Fruit fly (Drosophila melanogaster) whole organism, prepupa: ENCODE measurements around the gene CG15390.

ENCODE experiments used
- CG10669 ChIP-seq: fragments of 200-800 bp; sonication (Bioruptor generic); optimal IDR thresholded peaks from 3 replicates; lab custom pipeline; 2018; ENCODE audit warnings: missing biosample characterization, mild to moderate bottlenecking, missing genetic modification characterization, moderate library complexity
- CG11294 ChIP-seq: fragments of 200-800 bp; sonication (Bioruptor generic); IDR thresholded peaks from 2 replicates; pipeline ENCODE4 v1.3.6; 2022; ENCODE audit warnings: missing biosample characterization, missing genetic modification characterization
- CG11902 ChIP-seq: fragments of 200-800 bp; sonication (Bioruptor generic); optimal IDR thresholded peaks from 3 replicates; lab custom pipeline; 2016; ENCODE audit warnings: missing biosample characterization, missing genetic modification characterization
- CG1621 ChIP-seq: fragments of 200-800 bp; sonication (Bioruptor generic); optimal IDR thresholded peaks from 3 replicates; lab custom pipeline; 2018; ENCODE audit warnings: missing biosample characterization, mild to moderate bottlenecking, missing genetic modification characterization
- CG31627 ChIP-seq: fragments of 200-800 bp; sonication (Bioruptor generic); optimal IDR thresholded peaks from 3 replicates; lab custom pipeline; 2016; ENCODE audit warnings: missing biosample characterization, missing genetic modification characterization
- CG3919 ChIP-seq: fragments of 200-800 bp; sonication (Bioruptor generic); optimal IDR thresholded peaks from 3 replicates; lab custom pipeline; 2016; ENCODE audit warnings: missing biosample characterization, missing genetic modification characterization
- CG6163 ChIP-seq: fragments of 200-800 bp; sonication (Bioruptor generic); IDR thresholded peaks from 3 replicates; pipeline ENCODE4 v1.3.6; 2022; ENCODE audit warnings: missing biosample characterization, missing genetic modification characterization
- CG6276 ChIP-seq: fragments of 200-800 bp; sonication (Bioruptor generic); optimal IDR thresholded peaks from 2 replicates; lab custom pipeline; 2017; ENCODE audit warnings: missing biosample characterization, mild to moderate bottlenecking, missing genetic modification characterization
- CG6792 ChIP-seq: fragments of 200-800 bp; sonication (Bioruptor generic); optimal IDR thresholded peaks from 3 replicates; lab custom pipeline; 2016; ENCODE audit warnings: missing biosample characterization, missing genetic modification characterization
- CG6854 ChIP-seq: fragments of 200-800 bp; sonication (Bioruptor generic); optimal IDR thresholded peaks from 2 replicates; lab custom pipeline; 2017; ENCODE audit warnings: missing biosample characterization, mild to moderate bottlenecking, missing genetic modification characterization
- CG7368 ChIP-seq: fragments of 200-800 bp; sonication (Bioruptor generic); optimal IDR thresholded peaks from 3 replicates; lab custom pipeline; 2016; ENCODE audit warnings: missing biosample characterization, missing genetic modification characterization
- CG8319 ChIP-seq: fragments of 200-800 bp; sonication (Bioruptor generic); optimal IDR thresholded peaks from 3 replicates; lab custom pipeline; 2016; ENCODE audit warnings: missing biosample characterization, missing genetic modification characterization
- CG8632 ChIP-seq: fragments of 200-800 bp; sonication (Bioruptor generic); optimal IDR thresholded peaks from 3 replicates; lab custom pipeline; 2016; ENCODE audit warnings: missing biosample characterization, missing genetic modification characterization
- CG9139 ChIP-seq: fragments of 200-800 bp; sonication (Bioruptor generic); optimal IDR thresholded peaks from 3 replicates; lab custom pipeline; 2017; ENCODE audit warnings: missing biosample characterization, mild to moderate bottlenecking, missing genetic modification characterization
- Eip75B ChIP-seq: fragments of 200-800 bp; sonication (Bioruptor generic); optimal IDR thresholded peaks from 3 replicates; lab custom pipeline; 2016; ENCODE audit warnings: missing biosample characterization, missing genetic modification characterization
- Eip78C ChIP-seq: fragments of 200-800 bp; sonication (Bioruptor generic); peaks from one replicate; lab custom pipeline; 2016; ENCODE audit warnings: missing biosample characterization, missing genetic modification characterization
- Ets21C ChIP-seq: fragments of 200-800 bp; sonication (Bioruptor generic); optimal IDR thresholded peaks from 3 replicates; lab custom pipeline; 2016; ENCODE audit warnings: missing biosample characterization, missing genetic modification characterization
- Ets96B ChIP-seq: fragments of 200-800 bp; optimal IDR thresholded peaks from 2 replicates; lab custom pipeline; 2019; ENCODE audit warnings: missing biosample characterization, mild to moderate bottlenecking, missing genetic modification characterization, moderate library complexity
- Hr38 ChIP-seq: sonication (Bioruptor generic); optimal IDR thresholded peaks from 2 replicates; lab custom pipeline; 2016; ENCODE audit warnings: missing biosample characterization, missing genetic modification characterization
- Hr4 ChIP-seq: fragments of 200-800 bp; sonication (Bioruptor generic); optimal IDR thresholded peaks from 3 replicates; lab custom pipeline; 2016; ENCODE audit warnings: missing biosample characterization, missing genetic modification characterization
- Lpt ChIP-seq: fragments of 200-800 bp; sonication (Bioruptor generic); optimal IDR thresholded peaks from 3 replicates; lab custom pipeline; 2016; ENCODE audit warnings: missing biosample characterization, missing genetic modification characterization
- Met ChIP-seq: fragments of 200-800 bp; sonication (Bioruptor generic); optimal IDR thresholded peaks from 3 replicates; lab custom pipeline; 2016; ENCODE audit warnings: missing biosample characterization, missing genetic modification characterization
- OdsH ChIP-seq: fragments of 200-800 bp; sonication (Bioruptor generic); optimal IDR thresholded peaks from 3 replicates; lab custom pipeline; 2016; ENCODE audit warnings: missing biosample characterization, missing genetic modification characterization
- Sox102F ChIP-seq: fragments of 200-800 bp; sonication (Bioruptor generic); optimal IDR thresholded peaks from 2 replicates; lab custom pipeline; 2016; ENCODE audit warnings: missing biosample characterization, mild to moderate bottlenecking, missing genetic modification characterization
- Sox15 ChIP-seq: fragments of 200-800 bp; sonication (Bioruptor generic); optimal IDR thresholded peaks from 3 replicates; lab custom pipeline; 2016; ENCODE audit warnings: missing biosample characterization, missing genetic modification characterization
- acj6 ChIP-seq: fragments of 200-800 bp; sonication (Bioruptor generic); optimal IDR thresholded peaks from 3 replicates; lab custom pipeline; 2016; ENCODE audit warnings: missing biosample characterization, missing genetic modification characterization
- cyc ChIP-seq: fragments of 200-800 bp; sonication (Bioruptor generic); optimal IDR thresholded peaks from 3 replicates; lab custom pipeline; 2016; ENCODE audit warnings: missing biosample characterization, missing genetic modification characterization
- dsx ChIP-seq: fragments of 200-800 bp; optimal IDR thresholded peaks from 3 replicates; lab custom pipeline; 2019; ENCODE audit warnings: missing biosample characterization, mild to moderate bottlenecking, missing genetic modification characterization, moderate library complexity; ENCODE audit not compliant: poor library complexity, severe bottlenecking
- eg ChIP-seq: fragments of 200-800 bp; sonication (Bioruptor generic); IDR thresholded peaks from 3 replicates; pipeline ENCODE4 v1.3.6; 2022; ENCODE audit warnings: missing biosample characterization, missing genetic modification characterization
- esn ChIP-seq: fragments of 200-800 bp; sonication (Bioruptor generic); optimal IDR thresholded peaks from 2 replicates; lab custom pipeline; 2016; ENCODE audit warnings: missing biosample characterization, mild to moderate bottlenecking, missing genetic modification characterization, moderate library complexity
- fd59A ChIP-seq: fragments of 200-800 bp; sonication (Bioruptor generic); optimal IDR thresholded peaks from 2 replicates; lab custom pipeline; 2017; ENCODE audit warnings: missing biosample characterization, mild to moderate bottlenecking, missing genetic modification characterization, missing genetic modification reagents
- fd85E ChIP-seq: fragments of 200-800 bp; sonication (Bioruptor generic); optimal IDR thresholded peaks from 3 replicates; lab custom pipeline; 2016; ENCODE audit warnings: missing biosample characterization, missing genetic modification characterization
- lz ChIP-seq: fragments of 200-800 bp; sonication (Bioruptor generic); optimal IDR thresholded peaks from 3 replicates; lab custom pipeline; 2016; ENCODE audit warnings: missing biosample characterization, missing genetic modification characterization
- net ChIP-seq: fragments of 200-800 bp; sonication (Bioruptor generic); optimal IDR thresholded peaks from 3 replicates; lab custom pipeline; 2016; ENCODE audit warnings: missing biosample characterization, missing genetic modification characterization
- spab ChIP-seq: fragments of 200-800 bp; sonication (Bioruptor generic); optimal IDR thresholded peaks from 2 replicates; lab custom pipeline; 2017; ENCODE audit warnings: missing biosample characterization, mild to moderate bottlenecking, missing genetic modification characterization, missing genetic modification reagents
- svp ChIP-seq: fragments of 200-800 bp; sonication (Bioruptor generic); peaks from one replicate; lab custom pipeline; 2016; ENCODE audit warnings: missing biosample characterization, missing genetic modification characterization
- vri ChIP-seq: fragments of 200-800 bp; sonication (Bioruptor generic); optimal IDR thresholded peaks from 3 replicates; lab custom pipeline; 2016; ENCODE audit warnings: missing biosample characterization, mild to moderate bottlenecking, missing genetic modification characterization

CG15390 gene

DNA sequence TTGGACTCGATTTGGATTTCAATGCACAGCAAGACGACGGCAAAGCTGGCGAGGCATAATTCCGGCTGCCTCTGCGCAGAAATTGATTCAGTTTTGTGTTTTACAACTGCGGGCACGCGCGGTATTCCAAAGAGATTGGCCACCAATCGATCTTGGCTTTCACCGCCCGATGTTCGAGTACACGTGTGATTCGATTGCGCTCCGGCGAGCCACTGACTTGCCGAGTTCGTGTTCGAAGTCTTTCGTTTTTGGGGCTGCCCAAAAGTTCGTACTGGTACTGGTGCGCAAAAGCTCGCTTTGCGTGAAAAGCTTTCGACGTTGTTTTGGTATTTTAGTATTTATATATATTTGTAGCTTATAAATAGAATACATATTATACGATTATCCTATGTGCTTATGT lies 40.6 kb downstream of the CG15390 start, which contains the start of gene CG18641:
CG18641 (minus strand) TSS at position 214 of the 400 bp plus-strand sequence.
- TF ChIP-seq Lpt (GFP tag; lab: Kevin White, UChicago): no peak
- TF ChIP-seq cyc (GFP tag; lab: Kevin White, UChicago): no peak
- TF ChIP-seq svp (GFP tag; lab: Kevin White, UChicago): peak; percentile 15
- no peak for TF ChIP-seq spab (GFP tag; lab: Kevin White, UChicago)
- no peak for TF ChIP-seq Hr38
- no peak for TF ChIP-seq Hr4 (GFP tag; lab: Kevin White, UChicago)
- no peak for TF ChIP-seq CG11902 (GFP tag; lab: Kevin White, UChicago)
- TF ChIP-seq CG8319: no peak
- no peak for TF ChIP-seq Eip78C (GFP tag; lab: Kevin White, UChicago)
- no peak for TF ChIP-seq Ets21C (GFP tag; lab: Kevin White, UChicago)
- TF ChIP-seq fd85E (GFP tag; lab: Kevin White, UChicago): no peak
- TF ChIP-seq CG1621 (tag; lab: Kevin White, UChicago): no peak
- no peak for TF ChIP-seq Sox102F
- no peak for TF ChIP-seq esn (GFP tag; lab: Kevin White, UChicago)
- TF ChIP-seq CG6163 (GFP tag; lab: Robert Waterston, UW): 0 out of 3 replicates have a peak, but pooled peaks have one; percentile 20
- TF ChIP-seq Ets96B (tag; lab: Kevin White, UChicago): no peak

DNA sequence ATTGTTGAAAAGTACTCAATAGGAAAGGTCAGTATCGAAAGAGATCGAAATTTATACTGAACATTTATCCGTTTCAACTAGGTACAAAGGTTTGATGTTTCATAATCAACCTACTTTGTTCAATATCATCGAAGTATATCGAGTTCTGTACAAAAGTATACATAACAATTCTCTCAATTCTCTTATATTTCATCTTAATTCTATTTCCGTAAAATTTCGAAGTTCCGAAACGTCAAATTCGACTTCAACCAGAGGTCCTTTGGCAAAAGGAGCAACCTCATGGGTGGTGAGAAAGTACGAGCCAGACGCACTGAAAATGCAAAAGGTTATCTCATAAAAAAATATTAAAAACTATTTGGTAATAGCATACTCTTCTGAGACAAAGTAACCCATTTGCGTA lies 42.1 kb downstream of the CG15390 start, which contains the start of gene CG31948:
CG31948 (minus strand) TSS at position 101 of the 400 bp plus-strand sequence.
- no peak for TF ChIP-seq eg
- no peak for TF ChIP-seq Met
- no peak for TF ChIP-seq CG8632 (GFP tag; lab: Kevin White, UChicago)
- TF ChIP-seq CG11294 (GFP tag; lab: Robert Waterston, UW): no peak
- TF ChIP-seq Eip78C (GFP tag; lab: Kevin White, UChicago): no peak
- no peak for TF ChIP-seq CG6854 (GFP tag; lab: Kevin White, UChicago)
- TF ChIP-seq lz: no peak
- no peak for TF ChIP-seq net (GFP tag; lab: Kevin White, UChicago)
- no peak for TF ChIP-seq CG3919 (GFP tag; lab: Kevin White, UChicago)
- TF ChIP-seq dsx (GFP tag; lab: Kevin White, UChicago): no peak
- no peak for TF ChIP-seq Sox15 (GFP tag; lab: Kevin White, UChicago)
- TF ChIP-seq CG10669 (GFP tag; lab: Kevin White, UChicago): no peak
- TF ChIP-seq CG6792: no peak
- no peak for TF ChIP-seq cyc (GFP tag; lab: Kevin White, UChicago)
- TF ChIP-seq Hr38: no peak
- TF ChIP-seq CG9139 (GFP tag; lab: Kevin White, UChicago): no peak

DNA sequence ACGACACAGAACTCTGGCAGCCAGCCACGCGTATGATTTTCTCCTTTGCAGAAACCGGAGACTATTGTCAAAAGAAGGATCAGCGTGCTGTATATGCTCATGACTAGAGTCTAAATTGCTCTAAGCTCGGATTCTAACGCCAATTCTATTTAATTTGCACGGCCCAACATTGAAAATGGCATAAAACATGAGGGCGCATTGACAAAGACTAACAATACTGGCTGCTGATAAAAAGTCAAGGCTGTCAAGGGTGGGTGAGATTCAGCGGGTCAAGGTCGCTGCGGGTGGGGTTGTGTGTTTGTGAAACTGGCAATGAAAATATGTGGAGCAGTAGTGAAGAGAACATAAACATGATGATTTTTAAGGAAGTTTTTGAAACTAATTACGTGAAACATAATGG lies 43.4 kb downstream of the CG15390 start, which contains the start of gene CG34448:
CG34448 (minus strand) TSS at position 101 of the 400 bp plus-strand sequence.
- TF ChIP-seq CG8319 (no peak), Lpt (GFP tag; lab: Kevin White, UChicago) (no peak), OdsH (no peak), CG6276 (GFP tag; lab: Kevin White, UChicago) (no peak), fd59A (no peak), Sox15 (GFP tag; lab: Kevin White, UChicago) (no peak), CG6854 (GFP tag; lab: Kevin White, UChicago) (no peak), CG7368 (GFP tag; lab: Kevin White, UChicago) (no peak), CG31627 (GFP tag; lab: Kevin White, UChicago) (no peak), vri (GFP tag; lab: Kevin White, UChicago) (no peak), net (GFP tag; lab: Kevin White, UChicago) (no peak), Ets96B (tag; lab: Kevin White, UChicago) (no peak), acj6 (GFP tag; lab: Kevin White, UChicago) (no peak), Eip75B (GFP tag; lab: Kevin White, UChicago) (no peak), Met (no peak)
